Fruit fly (Drosophila melanogaster): Measurements from ENCODE around the gene Kif19A.

The Kif19A gene

DNA sequence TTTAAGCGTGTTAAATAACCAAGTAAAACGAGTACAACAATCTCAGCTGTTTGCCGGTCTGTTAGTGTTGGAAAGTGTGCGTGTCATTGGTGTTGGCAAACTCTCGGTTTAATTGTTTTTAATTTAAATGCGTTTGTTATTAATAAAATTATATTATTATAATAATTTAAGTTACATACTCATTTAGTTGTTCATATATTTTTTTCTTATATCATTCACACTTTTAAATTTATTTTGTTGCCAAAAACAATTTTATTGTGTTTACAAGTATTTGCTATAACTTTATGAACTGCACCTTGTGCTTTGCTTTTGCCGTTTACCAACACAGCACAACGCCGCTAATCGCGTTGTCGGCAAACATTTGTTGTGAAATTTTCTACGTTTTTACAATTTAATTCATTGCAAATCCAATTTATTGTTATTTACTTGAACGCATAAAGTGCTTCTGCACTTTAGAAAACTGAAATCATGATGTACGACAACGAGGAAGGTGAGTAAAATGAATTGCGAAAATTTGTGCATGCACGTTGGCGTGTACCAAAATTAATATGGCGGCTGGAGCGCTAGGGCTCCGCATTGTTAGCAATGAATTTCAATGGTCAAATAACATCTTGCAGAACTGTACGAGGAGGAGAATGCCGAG, 7.3 kb upstream of the Kif19A start, which contains the start of the genes 140up and Polr2B (continued):
- peak; percentile 86 for TF ChIP-seq CG30431 (GFP tag; optimal IDR thresholded peaks at IDR 0.05)
- peak; percentile 93 for TF ChIP-seq bcd (GFP tag; optimal IDR thresholded peaks at IDR 0.05)
- TF ChIP-seq danr (GFP tag; IDR thresholded peaks at IDR 0.05), result peak; percentile 84
- peak; percentile 52 to 91 for TF ChIP-seq crp (GFP tag; optimal IDR thresholded peaks at IDR 0.05)
- peak; percentile 83 for TF ChIP-seq Asciz (GFP tag; optimal IDR thresholded peaks at IDR 0.05)
- TF ChIP-seq Ravus (GFP tag; IDR thresholded peaks at IDR 0.05), result peak; percentile 80
- TF ChIP-seq chinmo (GFP tag; IDR thresholded peaks at IDR 0.05; ENCODE audit: partially characterized antibody), result no peak
- no peak for TF ChIP-seq CG12071 (GFP tag; optimal IDR thresholded peaks at IDR 0.05)
- TF ChIP-seq ranshi (GFP tag; IDR thresholded peaks at IDR 0.05), result peak; percentile 95
- peak; percentile 41 for TF ChIP-seq emc (GFP tag; optimal IDR thresholded peaks at IDR 0.05)
- TF ChIP-seq gfzf (GFP tag; optimal IDR thresholded peaks at IDR 0.05), result no peak
- TF ChIP-seq E2f1 (GFP tag; IDR thresholded peaks at IDR 0.05), result peak; percentile 93
- peak; percentile 79 for TF ChIP-seq ham (GFP tag; IDR thresholded peaks at IDR 0.05)
- TF ChIP-seq wek (GFP tag; optimal IDR thresholded peaks at IDR 0.05), result no peak
- peak; percentile 58 for TF ChIP-seq corto (GFP tag; optimal IDR thresholded peaks at IDR 0.05)
- TF ChIP-seq Sox102F (GFP tag; optimal IDR thresholded peaks at IDR 0.05), result peak; percentile 95
- peak; percentile 29 for TF ChIP-seq Sin3A (optimal IDR thresholded peaks at IDR 0.05)
- TF ChIP-seq sd (tag; optimal IDR thresholded peaks at IDR 0.05), result peak; percentile 77
- TF ChIP-seq CG15073 (GFP tag; optimal IDR thresholded peaks at IDR 0.05), result peak; percentile 67
- peak; percentile 78 for TF ChIP-seq Bdp1 (GFP tag; optimal IDR thresholded peaks at IDR 0.05)
- no peak for TF ChIP-seq zen2 (GFP tag; IDR thresholded peaks at IDR 0.05; ENCODE audit: partially characterized antibody)
- no peak for TF ChIP-seq abd-A (tag; optimal IDR thresholded peaks at IDR 0.05)
- TF ChIP-seq CG3838 (GFP tag; optimal IDR thresholded peaks at IDR 0.05), result peak; percentile 50
- TF ChIP-seq CG4404 (GFP tag; IDR thresholded peaks at IDR 0.05), result peak; percentile 91
- TF ChIP-seq twi (tag; optimal IDR thresholded peaks at IDR 0.05), result peak; percentile 90
- TF ChIP-seq Chrac-16 (GFP tag; optimal IDR thresholded peaks at IDR 0.05), result peak; percentile 95
- no peak for TF ChIP-seq nerfin-2 (GFP tag; IDR thresholded peaks at IDR 0.05; ENCODE audit: partially characterized antibody)
- TF ChIP-seq sr (GFP tag; IDR thresholded peaks at IDR 0.05), result peak; percentile 44; the same call in 1 of the 3 replicates
- TF ChIP-seq ems (GFP tag; optimal IDR thresholded peaks at IDR 0.05), result peak; percentile 82
- TF ChIP-seq Lpt (GFP tag; optimal IDR thresholded peaks at IDR 0.05), result no peak
- peak; percentile 95 for TF ChIP-seq Ssrp (tag; optimal IDR thresholded peaks at IDR 0.05)
- TF ChIP-seq ssp (GFP tag; IDR thresholded peaks at IDR 0.05), result peak; percentile 89
- TF ChIP-seq HLHmδ (GFP tag; optimal IDR thresholded peaks at IDR 0.05), result no peak
- peak; percentile 94 for TF ChIP-seq trem (tag; optimal IDR thresholded peaks at IDR 0.05)
- peak; percentile 92 for TF ChIP-seq Oli (tag; optimal IDR thresholded peaks at IDR 0.05)
- peak; percentile 95 for TF ChIP-seq CG13424 (tag; optimal IDR thresholded peaks at IDR 0.05)
- peak; percentile 92 for TF ChIP-seq NFAT (GFP tag; IDR thresholded peaks at IDR 0.05)
- TF ChIP-seq Pdp1 (GFP tag; optimal IDR thresholded peaks at IDR 0.05), result peak; percentile 62 to 86
- TF ChIP-seq org-1 (GFP tag; optimal IDR thresholded peaks at IDR 0.05), result peak; percentile 81
- TF ChIP-seq CG18619 (GFP tag; optimal IDR thresholded peaks at IDR 0.05), result peak; percentile 91
- TF ChIP-seq Blimp-1 (GFP tag; optimal IDR thresholded peaks at IDR 0.05), result peak; percentile 91
- peak; percentile 2 for TF ChIP-seq p53 (GFP tag; optimal IDR thresholded peaks at IDR 0.05)
- peak; percentile 90 for TF ChIP-seq esg (GFP tag; conservative IDR thresholded peaks at IDR 0.05)
- TF ChIP-seq tio (GFP tag; optimal IDR thresholded peaks at IDR 0.05), result peak; percentile 91
- TF ChIP-seq CG17361 (GFP tag; IDR thresholded peaks at IDR 0.05), result peak; percentile 97
- peak; percentile 100 for TF ChIP-seq CG11695 (GFP tag; IDR thresholded peaks at IDR 0.05)
- peak; percentile 93 for TF ChIP-seq sisA (GFP tag; IDR thresholded peaks at IDR 0.05)
- TF ChIP-seq ftz-f1 (GFP tag; optimal IDR thresholded peaks at IDR 0.05), result peak; percentile 18
- TF ChIP-seq row (GFP tag; IDR thresholded peaks at IDR 0.05), result peak; percentile 98
- TF ChIP-seq CTCF (GFP tag; optimal IDR thresholded peaks at IDR 0.05), result peak; percentile 20
